Fruit fly (Drosophila melanogaster) whole organism, adult: ENCODE results near the gene Nup58.

Source experiments
- CG11617 ChIP-seq: fragments of 200-800 bp; sonication (Bioruptor generic); optimal IDR thresholded peaks from 2 replicates; lab custom pipeline; 2017; ENCODE audit warnings: mild to moderate bottlenecking, missing biosample characterization, missing genetic modification reagents, missing genetic modification characterization
- CG12768 ChIP-seq: fragments of 200-800 bp; sonication (Bioruptor generic); optimal IDR thresholded peaks from 2 replicates; lab custom pipeline; 2017; ENCODE audit warnings: missing biosample characterization, missing genetic modification characterization, mild to moderate bottlenecking, moderate library complexity, missing genetic modification reagents
- CG14711 ChIP-seq: fragments of 200-800 bp; sonication (Bioruptor generic); optimal IDR thresholded peaks from 2 replicates; lab custom pipeline; 2018; ENCODE audit warnings: missing biosample characterization, mild to moderate bottlenecking, missing genetic modification characterization, moderate library complexity
- CG1620 ChIP-seq: fragments of 200-800 bp; sonication (Bioruptor generic); optimal IDR thresholded peaks from 2 replicates; lab custom pipeline; 2016; ENCODE audit warnings: missing biosample characterization, missing genetic modification characterization
- CG33017 ChIP-seq: fragments of 200-800 bp; sonication (Bioruptor generic); optimal IDR thresholded peaks from 2 replicates; lab custom pipeline; 2018; ENCODE audit warnings: missing biosample characterization, mild to moderate bottlenecking, missing genetic modification characterization, moderate library complexity
- CG5204 ChIP-seq: fragments of 200-800 bp; sonication (Bioruptor generic); optimal IDR thresholded peaks from 2 replicates; lab custom pipeline; 2016; ENCODE audit warnings: missing biosample characterization, missing genetic modification characterization
- CG7045 ChIP-seq: fragments of 200-800 bp; sonication (Bioruptor generic); optimal IDR thresholded peaks from 2 replicates; lab custom pipeline; 2017; ENCODE audit warnings: missing biosample characterization, mild to moderate bottlenecking, missing genetic modification characterization
- CG7101 ChIP-seq: fragments of 200-800 bp; sonication (Bioruptor generic); optimal IDR thresholded peaks from 2 replicates; lab custom pipeline; 2018; ENCODE audit warnings: missing biosample characterization, mild to moderate bottlenecking, missing genetic modification characterization, moderate library complexity
- Clk ChIP-seq: fragments of 200-800 bp; sonication (Bioruptor generic); optimal IDR thresholded peaks from 2 replicates; lab custom pipeline; 2017; ENCODE audit warnings: missing biosample characterization, missing genetic modification characterization
- Crg-1 ChIP-seq: fragments of 200-800 bp; sonication (Bioruptor generic); optimal IDR thresholded peaks from 2 replicates; lab custom pipeline; 2016; ENCODE audit warnings: missing biosample characterization, missing genetic modification characterization
- Hr96 ChIP-seq: fragments of 200-800 bp; sonication (Bioruptor generic); optimal IDR thresholded peaks from 2 replicates; lab custom pipeline; 2016; ENCODE audit warnings: missing biosample characterization, missing genetic modification characterization
- Mnt ChIP-seq: fragments of 200-800 bp; sonication (Bioruptor generic); optimal IDR thresholded peaks from 2 replicates; lab custom pipeline; 2016; ENCODE audit warnings: missing biosample characterization, mild to moderate bottlenecking, missing genetic modification characterization
- bab1 ChIP-seq: fragments of 200-800 bp; sonication (Bioruptor generic); optimal IDR thresholded peaks from 3 replicates; lab custom pipeline; 2019; ENCODE audit warnings: missing biosample characterization, mild to moderate bottlenecking, missing genetic modification characterization, moderate library complexity
- cic ChIP-seq: fragments of 200-800 bp; sonication (Bioruptor generic); optimal IDR thresholded peaks from 2 replicates; lab custom pipeline; 2017; ENCODE audit warnings: missing biosample characterization, mild to moderate bottlenecking, missing genetic modification characterization, moderate library complexity
- cnc ChIP-seq, 2 experiments: fragments of >200 bp; optimal IDR thresholded peaks; 2 replicates each; lab custom pipeline; 2017
- kay ChIP-seq: fragments of 200-800 bp; sonication (Bioruptor generic); peaks from one replicate; lab custom pipeline; 2016; ENCODE audit warnings: missing biosample characterization, missing genetic modification characterization, borderline replicate concordance
- ovo ChIP-seq: fragments of 200-800 bp; sonication (Bioruptor generic); optimal IDR thresholded peaks from 2 replicates; lab custom pipeline; 2016; ENCODE audit warnings: missing biosample characterization, missing genetic modification characterization
- pad ChIP-seq: fragments of 200-800 bp; sonication (Bioruptor generic); optimal IDR thresholded peaks from 3 replicates; lab custom pipeline; 2017; ENCODE audit warnings: missing biosample characterization, missing genetic modification characterization, mild to moderate bottlenecking, moderate library complexity, missing genetic modification reagents
- tj ChIP-seq: fragments of 200-800 bp; sonication (Bioruptor generic); optimal IDR thresholded peaks from 3 replicates; lab custom pipeline; 2017; ENCODE audit warnings: missing biosample characterization, mild to moderate bottlenecking, missing genetic modification characterization, moderate library complexity
- toe ChIP-seq: fragments of 200-800 bp; sonication (Bioruptor generic); optimal IDR thresholded peaks from 2 replicates; lab custom pipeline; 2016; ENCODE audit warnings: missing biosample characterization, missing genetic modification characterization

Gene Nup58

dm6 chr3R:19627792-19628522, 16.9 kb upstream of the Nup58 start:
- TF ChIP-seq CG7101 (tag; lab: Kevin White, UChicago): no peak
- no peak for TF ChIP-seq toe (GFP tag; lab: Kevin White, UChicago)
- no peak for TF ChIP-seq CG12768 (GFP tag; lab: Kevin White, UChicago)
- peak; percentile 37 for TF ChIP-seq CG7045 (GFP tag; lab: Kevin White, UChicago)
- TF ChIP-seq ovo: no peak
- no peak for TF ChIP-seq CG5204 (GFP tag; lab: Kevin White, UChicago)
- TF ChIP-seq CG33017 (tag; lab: Kevin White, UChicago): no peak
- peak; percentile 23 for TF ChIP-seq kay (GFP tag; lab: Kevin White, UChicago)
- peak; percentile 7 for TF ChIP-seq pad (GFP tag; lab: Kevin White, UChicago)
- no peak for TF ChIP-seq cic (GFP tag; lab: Kevin White, UChicago)
- no peak for TF ChIP-seq CG1620 (GFP tag; lab: Kevin White, UChicago)

- TF ChIP-seq tj (GFP tag; lab: Kevin White, UChicago): no peak
- TF ChIP-seq CG12768 (GFP tag; lab: Kevin White, UChicago): no peak
- TF ChIP-seq toe (GFP tag; lab: Kevin White, UChicago): no peak
- peak; percentile 76 for TF ChIP-seq Mnt (GFP tag; lab: Kevin White, UChicago)
Measured at dm6 chr3R:19632685-19633116, 12.1 kb upstream of the Nup58 start, which contains the start of gene CG6231. Gene CG6231, minus strand, starts transcription at chr3R:19632718.

dm6 chr3R:19634649-19635048, 10.2 kb upstream of the Nup58 start, which contains the start of gene CG34138:
Gene CG34138, plus strand, starts transcription at chr3R:19634949.
- TF ChIP-seq Mnt (GFP tag; lab: Kevin White, UChicago) (no peak), cnc (optimal IDR thresholded peaks at IDR 0.05; lab: Kevin White, UChicago) (no peak), toe (GFP tag; lab: Kevin White, UChicago) (no peak), CG12768 (GFP tag; lab: Kevin White, UChicago) (no peak), CG1620 (GFP tag; lab: Kevin White, UChicago) (no peak), bab1 (GFP tag; lab: Kevin White, UChicago) (no peak), CG7101 (tag; lab: Kevin White, UChicago) (no peak), pad (GFP tag; lab: Kevin White, UChicago) (no peak), kay (GFP tag; lab: Kevin White, UChicago) (no peak), CG14711 (tag; lab: Kevin White, UChicago) (no peak), CG11617 (GFP tag; lab: Kevin White, UChicago) (no peak), Clk (GFP tag; lab: Kevin White, UChicago) (no peak), tj (GFP tag; lab: Kevin White, UChicago) (no peak), CG33017 (tag; lab: Kevin White, UChicago) (no peak), ovo (no peak), Crg-1 (GFP tag; lab: Kevin White, UChicago) (no peak), Hr96 (GFP tag; lab: Kevin White, UChicago) (no peak)

dm6 chr3R:19638004-19638403, 6.8 kb upstream of the Nup58 start:
- TF ChIP-seq toe (GFP tag; lab: Kevin White, UChicago) (no peak), CG7101 (tag; lab: Kevin White, UChicago) (no peak), bab1 (GFP tag; lab: Kevin White, UChicago) (no peak), kay (GFP tag; lab: Kevin White, UChicago) (no peak), CG14711 (tag; lab: Kevin White, UChicago) (no peak), Hr96 (GFP tag; lab: Kevin White, UChicago) (no peak), CG11617 (GFP tag; lab: Kevin White, UChicago) (no peak), cnc (optimal IDR thresholded peaks at IDR 0.05; lab: Kevin White, UChicago) (no peak), Clk (GFP tag; lab: Kevin White, UChicago) (no peak), cic (GFP tag; lab: Kevin White, UChicago) (no peak), CG33017 (tag; lab: Kevin White, UChicago) (no peak), CG12768 (GFP tag; lab: Kevin White, UChicago) (no peak), tj (GFP tag; lab: Kevin White, UChicago) (no peak), ovo (no peak), CG5204 (GFP tag; lab: Kevin White, UChicago) (no peak), pad (GFP tag; lab: Kevin White, UChicago) (no peak)

dm6 chr3R:19641058-19641457, 3.8 kb upstream of the Nup58 start:
- peak; percentile 9 for TF ChIP-seq CG12768 (GFP tag; lab: Kevin White, UChicago)
- TF ChIP-seq cic (GFP tag; lab: Kevin White, UChicago): peak; percentile 91
- peak; percentile 100 for TF ChIP-seq ovo
- TF ChIP-seq toe (GFP tag; lab: Kevin White, UChicago): peak; percentile 9
- no peak for TF ChIP-seq Hr96 (GFP tag; lab: Kevin White, UChicago)
- TF ChIP-seq Mnt (GFP tag; lab: Kevin White, UChicago): peak; percentile 98
- no peak for TF ChIP-seq Clk (GFP tag; lab: Kevin White, UChicago)
- TF ChIP-seq bab1 (GFP tag; lab: Kevin White, UChicago): peak; percentile 32
- peak; percentile 85 for TF ChIP-seq pad (GFP tag; lab: Kevin White, UChicago)
